Worm (Caenorhabditis elegans): ENCODE data around the gene akt-1.

The akt-1 gene

ce11 chrV:10220605-10221004 is 28.1 kb upstream of the akt-1 start, which contains the start of gene C12D8.13:
Gene C12D8.13, minus strand, starts transcription at chrV:10220705.
- TF ChIP-seq fos-1 (tag; optimal IDR thresholded peaks at IDR 0.05) (no peak), nhr-129 (tag; optimal IDR thresholded peaks at IDR 0.05) (no peak), mdl-1 (tag; optimal IDR thresholded peaks at IDR 0.05) (no peak), unc-39 (tag; optimal IDR thresholded peaks at IDR 0.05) (no peak), nhr-25 (tag; optimal IDR thresholded peaks at IDR 0.05) (no peak), nhr-23 (tag; optimal IDR thresholded peaks at IDR 0.05) (no peak), lin-11 (tag; optimal IDR thresholded peaks at IDR 0.05) (no peak), ceh-16 (tag; optimal IDR thresholded peaks at IDR 0.05) (no peak), mbf-1 (tag; optimal IDR thresholded peaks at IDR 0.05) (no peak), nhr-6 (tag; optimal IDR thresholded peaks at IDR 0.05) (no peak), ztf-4 (tag; optimal IDR thresholded peaks at IDR 0.05) (no peak), nhr-12 (tag; optimal IDR thresholded peaks at IDR 0.05) (no peak), nhr-21 (tag; optimal IDR thresholded peaks at IDR 0.05) (no peak), sem-4 (tag; optimal IDR thresholded peaks at IDR 0.05) (no peak), Y55F3AM.14 (GFP tag; optimal IDR thresholded peaks at IDR 0.05) (no peak), nhr-11 (tag; optimal IDR thresholded peaks at IDR 0.05) (no peak), F13H6.1 (tag; optimal IDR thresholded peaks at IDR 0.05) (no peak)

ce11 chrV:10221317-10221716 is 27.4 kb upstream of the akt-1 start, which contains the start of the genes fipr-5 and fipr-9:
Gene fipr-5, minus strand, starts transcription at chrV:10221417.
Gene fipr-9, plus strand, starts transcription at chrV:10221662.
- TF ChIP-seq mab-5 (tag; optimal IDR thresholded peaks at IDR 0.05) (no peak), ama-1 (optimal IDR thresholded peaks at IDR 0.05) (no peak), lin-13 (GFP tag; optimal IDR thresholded peaks at IDR 0.05) (no peak), ZK546.5 (tag; optimal IDR thresholded peaks at IDR 0.05) (no peak), gmeb-1 (tag; optimal IDR thresholded peaks at IDR 0.05) (no peak), C34F6.9 (tag; optimal IDR thresholded peaks at IDR 0.05) (no peak), mdl-1 (tag; optimal IDR thresholded peaks at IDR 0.05) (no peak), ceh-82 (tag; optimal IDR thresholded peaks at IDR 0.05) (no peak), sma-9 (GFP tag; optimal IDR thresholded peaks at IDR 0.05) (no peak), sma-9 (tag; optimal IDR thresholded peaks at IDR 0.05) (no peak), unc-62 (GFP tag; optimal IDR thresholded peaks at IDR 0.05) (no peak), ztf-1 (GFP tag; conservative IDR thresholded peaks at IDR 0.05) (no peak), nhr-23 (tag; optimal IDR thresholded peaks at IDR 0.05) (no peak), nhr-237 (tag; optimal IDR thresholded peaks at IDR 0.05) (no peak)

- TF ChIP-seq gmeb-1 (tag; optimal IDR thresholded peaks at IDR 0.05) (no peak), zag-1 (tag; optimal IDR thresholded peaks at IDR 0.05) (no peak)
These were observed 26.7 kb upstream of the akt-1 start, which contains the start of gene C12D8.20 for ce11 chrV:10222007-10222406. Gene C12D8.20, plus strand, starts transcription at chrV:10222307.

ce11 chrV:10224619-10225018 is 24.1 kb upstream of the akt-1 start:
- TF ChIP-seq zag-1 (tag; optimal IDR thresholded peaks at IDR 0.05) (no peak), fos-1 (tag; optimal IDR thresholded peaks at IDR 0.05) (peak; percentile 60)

ce11 chrV:10225610-10226009 is 23.1 kb upstream of the akt-1 start, which contains the start of gene daf-36:
Gene daf-36, minus strand, starts transcription at chrV:10225710.
- no peak for TF ChIP-seq ama-1 (optimal IDR thresholded peaks at IDR 0.05)
- peak; percentile 62 for TF ChIP-seq fos-1 (tag; optimal IDR thresholded peaks at IDR 0.05)

- TF ChIP-seq aly-2 (tag; optimal IDR thresholded peaks at IDR 0.05) (no peak), unc-39 (tag; optimal IDR thresholded peaks at IDR 0.05) (no peak), nhr-25 (tag; optimal IDR thresholded peaks at IDR 0.05) (no peak), egl-27 (tag; optimal IDR thresholded peaks at IDR 0.05) (no peak)
These were observed 21.4 kb upstream of the akt-1 start, which contains the start of gene ttr-19 for ce11 chrV:10227333-10227732. Gene ttr-19, minus strand, starts transcription at chrV:10227433.

ce11 chrV:10228360-10228759 is 20.3 kb upstream of the akt-1 start, which contains the start of gene fipr-4:
Gene fipr-4, minus strand, starts transcription at chrV:10228460.
- TF ChIP-seq elt-1 (tag; optimal IDR thresholded peaks at IDR 0.05): no peak
- TF ChIP-seq F13H6.1 (tag; optimal IDR thresholded peaks at IDR 0.05): peak; percentile 9

Data from whole organism, L2 larva.